Worm (Caenorhabditis elegans) whole organism, dauer: Measurements from ENCODE around the gene srh-30.

Experiments used
- unc-62 ChIP-seq: sonication (generic microtip); optimal IDR thresholded peaks from 2 replicates; lab custom pipeline; 2017; ENCODE audit warnings: missing biosample characterization, missing genetic modification reagents, missing genetic modification characterization

The srh-30 gene

ce11 chrV:6736877-6737276, 34.7 kb downstream of the srh-30 start:
- no peak for TF ChIP-seq unc-62 (GFP tag; lab: Kevin White, UChicago)

- no peak for TF ChIP-seq unc-62 (GFP tag; lab: Kevin White, UChicago)
Observed at ce11 chrV:6736108-6736507, 35.4 kb downstream of the srh-30 start.

- TF ChIP-seq unc-62 (GFP tag; lab: Kevin White, UChicago), result no peak
Observed at ce11 chrV:6732995-6733394, 38.5 kb downstream of the srh-30 start, which contains the start of gene grl-8. Gene grl-8, minus strand, starts transcription at chrV:6733095.

ce11 chrV:6731594-6731993, 40.0 kb downstream of the srh-30 start, which contains the start of gene grl-9:
Gene grl-9, minus strand, starts transcription at chrV:6731694.
- no peak for TF ChIP-seq unc-62 (GFP tag; lab: Kevin White, UChicago)

ce11 chrV:6727222-6727621, 44.3 kb downstream of the srh-30 start, which contains the start of gene ZC487.1:
Gene ZC487.1, plus strand, starts transcription at chrV:6727522.
- TF ChIP-seq unc-62 (GFP tag; lab: Kevin White, UChicago), result no peak

- TF ChIP-seq unc-62 (GFP tag; lab: Kevin White, UChicago), result no peak
Observed at ce11 chrV:6726279-6726678, 45.3 kb downstream of the srh-30 start.

ce11 chrV:6722378-6722777, 49.2 kb downstream of the srh-30 start, which contains the start of gene ZC487.2:
Gene ZC487.2, minus strand, starts transcription at chrV:6722478.
- no peak for TF ChIP-seq unc-62 (GFP tag; lab: Kevin White, UChicago)
